Worm (Caenorhabditis elegans) whole organism, L4 larva: ENCODE measurements around the gene frpr-13.

Experiments
- D1046.2 ChIP-seq: fragments of 200-800 bp; sonication (Bioruptor generic); IDR thresholded peaks from 2 replicates; pipeline ENCODE4 v1.3.6; 2022; ENCODE audit warnings: missing genetic modification characterization, missing compliant biosample characterization
- F44E2.7 ChIP-seq: fragments of 200-800 bp; sonication (Bioruptor generic); IDR thresholded peaks from 2 replicates; pipeline ENCODE4 v2.1.2; 2022; ENCODE audit warnings: missing genetic modification characterization, missing compliant biosample characterization
- T26A8.4 ChIP-seq: fragments of 200-800 bp; sonication (Bioruptor generic); IDR thresholded peaks from 2 replicates; pipeline ENCODE4 v1.3.6; 2022; ENCODE audit warnings: missing genetic modification characterization, missing compliant biosample characterization
- aly-2 ChIP-seq: sonication (generic microtip); optimal IDR thresholded peaks from 2 replicates; lab custom pipeline; 2018; ENCODE audit warnings: missing biosample characterization, missing genetic modification characterization
- ama-1 ChIP-seq: fragments of 150-350 bp; optimal IDR thresholded peaks from 2 replicates; lab custom pipeline; 2014; ENCODE audit warnings: inconsistent platforms, mixed read lengths
- lin-13 ChIP-seq: fragments of 150-350 bp; optimal IDR thresholded peaks from 2 replicates; lab custom pipeline; 2014; ENCODE audit warnings: missing biosample characterization, missing genetic modification reagents, missing genetic modification characterization
- lin-15B ChIP-seq: fragments of 150-350 bp; sonication (generic microtip); optimal IDR thresholded peaks from 3 replicates; lab custom pipeline; 2014; ENCODE audit warnings: missing biosample characterization, missing genetic modification characterization
- mep-1 ChIP-seq: fragments of 150-350 bp; sonication (generic microtip); optimal IDR thresholded peaks from 3 replicates; lab custom pipeline; 2014; ENCODE audit warnings: missing biosample characterization, missing genetic modification characterization
- mxl-2 ChIP-seq: fragments of 200-800 bp; sonication (Bioruptor generic); conservative IDR thresholded peaks from 2 replicates; pipeline ENCODE4 v1.3.6; 2022; ENCODE audit warnings: missing genetic modification reagents, missing genetic modification characterization, missing compliant biosample characterization
- nhr-237 ChIP-seq: sonication (generic microtip); optimal IDR thresholded peaks from 2 replicates; lab custom pipeline; 2017; ENCODE audit warnings: missing biosample characterization, missing genetic modification characterization
- pha-4 ChIP-seq, 2 experiments: fragments of 150-350 bp in 1 of 2; fragments of 200-800 bp in 1 of 2; sonication (Bioruptor generic) in 1 of 2; IDR thresholded peaks in 1 of 2; optimal IDR thresholded peaks in 1 of 2; 2 replicates each; pipeline versions ENCODE4 v1.3.6 to Lab custom; 2014 to 2022; ENCODE audit warnings: missing genetic modification characterization in 2 of 2, missing genetic modification reagents in 2 of 2, missing biosample characterization in 1 of 2, missing compliant biosample characterization in 1 of 2
- snpc-4 ChIP-seq: fragments of 150-350 bp; optimal IDR thresholded peaks from 2 replicates; lab custom pipeline; 2014; ENCODE audit warnings: missing biosample characterization, missing genetic modification characterization
- unc-130 ChIP-seq: sonication (generic microtip); optimal IDR thresholded peaks from 2 replicates; lab custom pipeline; 2016; ENCODE audit warnings: missing genetic modification reagents, missing genetic modification characterization, missing compliant biosample characterization

DNA sequence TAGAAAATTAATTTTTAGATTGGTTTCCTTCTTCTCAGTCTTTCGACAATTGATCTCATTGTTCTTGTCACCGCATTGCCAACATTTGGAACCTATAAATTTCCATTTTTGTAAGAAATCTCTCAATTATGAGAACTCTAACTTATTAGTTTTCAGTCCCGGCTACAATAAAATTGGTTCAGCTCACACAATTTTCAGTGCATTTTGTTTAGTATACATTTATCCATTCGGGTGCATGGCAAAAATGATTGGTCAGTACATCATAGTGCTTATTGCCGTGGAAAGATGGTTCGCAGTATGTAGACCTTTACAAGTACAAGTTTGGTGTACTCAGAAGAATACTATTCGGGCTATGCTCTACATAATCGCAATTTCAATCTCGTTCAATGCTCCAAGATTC, 5.1 kb downstream of the frpr-13 start:
- TF ChIP-seq aly-2 (tag; lab: Kevin White, UChicago) (no peak), D1046.2 (GFP tag; lab: Robert Waterston, UW) (no peak), lin-13 (GFP tag; lab: Kevin White, UChicago) (no peak), unc-130 (GFP tag; lab: Kevin White, UChicago) (no peak), mep-1 (tag; lab: Kevin White, UChicago) (no peak), nhr-237 (tag; lab: Kevin White, UChicago) (no peak), T26A8.4 (GFP tag; lab: Robert Waterston, UW) (no peak), ama-1 (no peak), lin-15B (tag; lab: Kevin White, UChicago) (no peak), pha-4 (GFP tag; IDR thresholded peaks at IDR 0.05; lab: Robert Waterston, UW) (no peak), pha-4 (tag; optimal IDR thresholded peaks at IDR 0.05; lab: Kevin White, UChicago) (no peak), snpc-4 (tag; lab: Kevin White, UChicago) (no peak), mxl-2 (GFP tag; lab: Robert Waterston, UW) (no peak), F44E2.7 (GFP tag; lab: Robert Waterston, UW) (no peak)
